Worm (Caenorhabditis elegans) whole organism, L1 larva: ENCODE measurements around the gene C45E5.1.

Experiments
- F16B12.6 ChIP-seq: fragments of 150-350 bp; optimal IDR thresholded peaks from 2 replicates; lab custom pipeline; 2014; ENCODE audit warnings: missing biosample characterization, missing genetic modification characterization
- aha-1 ChIP-seq: fragments of 150-350 bp; optimal IDR thresholded peaks from 2 replicates; lab custom pipeline; 2014; ENCODE audit warnings: missing biosample characterization, missing genetic modification characterization
- ama-1 ChIP-seq: fragments of 150-350 bp; optimal IDR thresholded peaks from 2 replicates; lab custom pipeline; 2014
- ceh-63 ChIP-seq: fragments of 200-800 bp; sonication (Bioruptor generic); optimal IDR thresholded peaks from 2 replicates; lab custom pipeline; 2018; ENCODE audit warnings: mild to moderate bottlenecking, missing genetic modification characterization, missing compliant biosample characterization
- ceh-82 ChIP-seq, 3 experiments: fragments of 150-350 bp in 1 of 3; sonication (generic microtip) in 2 of 3; optimal IDR thresholded peaks; 2 replicates each; lab custom pipeline; 2014 to 2017; ENCODE audit warnings: missing biosample characterization in 3 of 3, missing genetic modification characterization in 3 of 3
- ceh-90 ChIP-seq: sonication (generic microtip); optimal IDR thresholded peaks from 2 replicates; lab custom pipeline; 2016; ENCODE audit warnings: missing genetic modification characterization, missing compliant biosample characterization
- dsc-1 ChIP-seq: sonication (generic microtip); optimal IDR thresholded peaks from 2 replicates; lab custom pipeline; 2016; ENCODE audit warnings: mild to moderate bottlenecking, missing genetic modification characterization, missing compliant biosample characterization
- efl-1 ChIP-seq, 4 experiments: fragments of 150-350 bp; optimal IDR thresholded peaks in 3 of 4; peaks in 1 of 4; 1 replicate in 1 of 4; 2 replicates in 3 of 4; lab custom pipeline; 2014; ENCODE audit warnings: missing biosample characterization in 2 of 4, missing genetic modification characterization in 2 of 4, missing genetic modification reagents in 2 of 4
- egl-27 ChIP-seq, 2 experiments: fragments of 150-350 bp in 1 of 2; sonication (generic microtip); optimal IDR thresholded peaks; 3 replicates each; lab custom pipeline; 2017 to 2018; ENCODE audit warnings: missing biosample characterization in 2 of 2, missing genetic modification characterization in 2 of 2, missing genetic modification reagents in 2 of 2
- elt-2 ChIP-seq: sonication (generic microtip); optimal IDR thresholded peaks from 2 replicates; lab custom pipeline; 2016; ENCODE audit warnings: missing genetic modification characterization, mild to moderate bottlenecking, inconsistent platforms, missing compliant biosample characterization, missing genetic modification reagents
- elt-3 ChIP-seq, 6 experiments: fragments of 150-350 bp in 1 of 6; sonication (generic microtip); optimal IDR thresholded peaks; 2 replicates each; lab custom pipeline; 2017 to 2018; ENCODE audit warnings: missing biosample characterization in 6 of 6, missing genetic modification characterization in 6 of 6, inconsistent platforms in 1 of 6
- fkh-10 ChIP-seq: sonication (generic microtip); optimal IDR thresholded peaks from 2 replicates; lab custom pipeline; 2017; ENCODE audit warnings: missing biosample characterization, missing genetic modification reagents, missing genetic modification characterization
- fkh-4 ChIP-seq: sonication (generic microtip); optimal IDR thresholded peaks from 2 replicates; lab custom pipeline; 2016; ENCODE audit warnings: missing compliant biosample characterization, missing genetic modification characterization, borderline replicate concordance
- grh-1 ChIP-seq: fragments of 200-800 bp; sonication (Bioruptor generic); IDR thresholded peaks from 2 replicates; pipeline ENCODE4 v1.3.6; 2022; ENCODE audit warnings: missing genetic modification reagents, missing genetic modification characterization, missing compliant biosample characterization
- hpl-2 ChIP-seq: fragments of 150-350 bp; optimal IDR thresholded peaks from 2 replicates; lab custom pipeline; 2014; ENCODE audit warnings: missing biosample characterization, missing genetic modification reagents, missing genetic modification characterization
- isw-1 ChIP-seq: fragments of 200-800 bp; sonication (Bioruptor generic); IDR thresholded peaks from 2 replicates; pipeline ENCODE4 v1.3.6; 2022; ENCODE audit warnings: missing genetic modification characterization, missing compliant biosample characterization
- lin-13 ChIP-seq: fragments of 150-350 bp; optimal IDR thresholded peaks from 2 replicates; lab custom pipeline; 2014; ENCODE audit warnings: missing biosample characterization, missing genetic modification reagents, missing genetic modification characterization
- lin-14 ChIP-seq: fragments of 200-800 bp; sonication (Bioruptor generic); optimal IDR thresholded peaks from 2 replicates; lab custom pipeline; 2018; ENCODE audit warnings: mild to moderate bottlenecking, missing genetic modification characterization, moderate library complexity, missing compliant biosample characterization
- lin-15B ChIP-seq: fragments of 150-350 bp; sonication (generic microtip); optimal IDR thresholded peaks from 3 replicates; lab custom pipeline; 2014; ENCODE audit warnings: missing biosample characterization, missing genetic modification characterization
- lin-35 ChIP-seq, 2 experiments: fragments of 150-350 bp; optimal IDR thresholded peaks; 2 replicates each; lab custom pipeline; 2014; ENCODE audit warnings: missing biosample characterization in 2 of 2, missing genetic modification characterization in 2 of 2, missing genetic modification reagents in 2 of 2
- lsy-2 ChIP-seq, 2 experiments: fragments of 150-350 bp; optimal IDR thresholded peaks; 2 replicates each; lab custom pipeline; 2014; ENCODE audit warnings: missing biosample characterization in 2 of 2, missing genetic modification characterization in 2 of 2
- mdl-1 ChIP-seq, 2 experiments: fragments of 150-350 bp; optimal IDR thresholded peaks; 2 replicates each; lab custom pipeline; 2014 to 2017; ENCODE audit warnings: missing biosample characterization in 2 of 2, missing genetic modification characterization in 2 of 2, inconsistent platforms in 1 of 2
- mep-1 ChIP-seq: fragments of 150-350 bp; optimal IDR thresholded peaks from 2 replicates; lab custom pipeline; 2014; ENCODE audit warnings: missing biosample characterization, missing genetic modification characterization
- nhr-12 ChIP-seq: sonication (generic microtip); optimal IDR thresholded peaks from 2 replicates; lab custom pipeline; 2017; ENCODE audit warnings: missing biosample characterization, missing genetic modification characterization
- nhr-19 ChIP-seq: fragments of 200-800 bp; sonication (Bioruptor generic); conservative IDR thresholded peaks from 2 replicates; pipeline ENCODE4 v1.3.6; 2022; ENCODE audit warnings: missing genetic modification characterization, missing compliant biosample characterization
- nhr-20 ChIP-seq: sonication (generic microtip); optimal IDR thresholded peaks from 2 replicates; lab custom pipeline; 2016; ENCODE audit warnings: mild to moderate bottlenecking, missing genetic modification characterization, missing compliant biosample characterization
- nhr-71 ChIP-seq: sonication (generic microtip); optimal IDR thresholded peaks from 2 replicates; lab custom pipeline; 2016; ENCODE audit warnings: mild to moderate bottlenecking, missing genetic modification characterization, moderate library complexity, missing compliant biosample characterization
- nhr-76 ChIP-seq: sonication (generic microtip); optimal IDR thresholded peaks from 2 replicates; lab custom pipeline; 2017; ENCODE audit warnings: missing biosample characterization, missing genetic modification characterization
- nhr-85 ChIP-seq: sonication (generic microtip); peaks from one replicate; lab custom pipeline; 2016; ENCODE audit warnings: missing genetic modification characterization, inconsistent platforms, missing compliant biosample characterization
- nhr-90 ChIP-seq: sonication (generic microtip); optimal IDR thresholded peaks from 2 replicates; lab custom pipeline; 2016; ENCODE audit warnings: mild to moderate bottlenecking, missing genetic modification characterization, missing compliant biosample characterization; ENCODE audit not compliant: poor library complexity
- skn-1 ChIP-seq: fragments of 150-350 bp; optimal IDR thresholded peaks from 2 replicates; lab custom pipeline; 2014; ENCODE audit warnings: missing biosample characterization, missing genetic modification characterization
- sptf-1 ChIP-seq: fragments of 150-350 bp; optimal IDR thresholded peaks from 2 replicates; lab custom pipeline; 2014; ENCODE audit warnings: missing biosample characterization, missing genetic modification characterization
- sup-37 ChIP-seq: fragments of 200-800 bp; sonication (Bioruptor generic); optimal IDR thresholded peaks from 2 replicates; lab custom pipeline; 2018; ENCODE audit warnings: mild to moderate bottlenecking, missing genetic modification characterization, missing compliant biosample characterization
- swsn-7 ChIP-seq: sonication (generic microtip); optimal IDR thresholded peaks from 2 replicates; lab custom pipeline; 2016; ENCODE audit warnings: missing genetic modification characterization, missing compliant biosample characterization
- unc-130 ChIP-seq: fragments of 150-350 bp; optimal IDR thresholded peaks from 2 replicates; lab custom pipeline; 2017; ENCODE audit warnings: missing biosample characterization, missing genetic modification characterization, inconsistent platforms
- unc-62 ChIP-seq: fragments of 150-350 bp; optimal IDR thresholded peaks from 2 replicates; lab custom pipeline; 2014; ENCODE audit warnings: missing biosample characterization, missing genetic modification reagents, missing genetic modification characterization
- unc-86 ChIP-seq: sonication (generic microtip); optimal IDR thresholded peaks from 2 replicates; lab custom pipeline; 2016; ENCODE audit warnings: missing genetic modification characterization, missing compliant biosample characterization
- vab-15 ChIP-seq: sonication (generic microtip); optimal IDR thresholded peaks from 2 replicates; lab custom pipeline; 2017; ENCODE audit warnings: missing genotype, mild to moderate bottlenecking, missing genetic modification characterization, missing compliant biosample characterization
- xbp-1 ChIP-seq: sonication (generic microtip); optimal IDR thresholded peaks from 2 replicates; lab custom pipeline; 2016; ENCODE audit warnings: missing genetic modification characterization, missing compliant biosample characterization
- zip-4 ChIP-seq: fragments of 200-800 bp; sonication (Bioruptor generic); optimal IDR thresholded peaks from 2 replicates; lab custom pipeline; 2018; ENCODE audit warnings: mild to moderate bottlenecking, missing genetic modification characterization, moderate library complexity, missing compliant biosample characterization
- ztf-11 ChIP-seq, 2 experiments: sonication (generic microtip); optimal IDR thresholded peaks; 2 replicates each; lab custom pipeline; 2016 to 2017; ENCODE audit warnings: missing genetic modification characterization in 2 of 2, missing biosample characterization in 1 of 2, missing compliant biosample characterization in 1 of 2

The C45E5.1 gene

ce11 chrIV:5755922-5756321 is 11.7 kb downstream of the C45E5.1 start:
- no peak for TF ChIP-seq nhr-76 (tag; lab: Kevin White, UChicago)
- no peak for TF ChIP-seq vab-15 (tag; lab: Kevin White, UChicago)
- TF ChIP-seq dsc-1 (tag; lab: Kevin White, UChicago) = no peak
- TF ChIP-seq unc-130 (tag; lab: Kevin White, UChicago) = no peak
- TF ChIP-seq nhr-85 (tag; lab: Kevin White, UChicago) = peak; percentile 39
- TF ChIP-seq aha-1 (tag; lab: Kevin White, UChicago) = no peak
- no peak for TF ChIP-seq skn-1 (tag; lab: Kevin White, UChicago)
- no peak for TF ChIP-seq sptf-1 (tag; lab: Kevin White, UChicago)
- peak; percentile 77 for TF ChIP-seq elt-2 (tag; lab: Kevin White, UChicago)
- no peak for TF ChIP-seq egl-27 (tag; optimal IDR thresholded peaks at IDR 0.05; lab: Kevin White, UChicago)
- TF ChIP-seq lin-13 (GFP tag; lab: Kevin White, UChicago) = no peak
- TF ChIP-seq lsy-2 (tag; optimal IDR thresholded peaks at IDR 0.05; lab: Kevin White, UChicago) = no peak
- no peak for TF ChIP-seq efl-1 (optimal IDR thresholded peaks at IDR 0.05; lab: Kevin White, UChicago)
- no peak for TF ChIP-seq efl-1 (GFP tag; optimal IDR thresholded peaks at IDR 0.05 in 1 of 2; lab: Kevin White, UChicago)
- no peak for TF ChIP-seq nhr-12
- TF ChIP-seq nhr-20 (tag; lab: Kevin White, UChicago) = peak; percentile 57
- TF ChIP-seq F16B12.6 (tag; lab: Kevin White, UChicago) = no peak
- TF ChIP-seq unc-86 (tag; lab: Kevin White, UChicago) = no peak
- peak in 1 of 2 experiments; percentile 18 for TF ChIP-seq mdl-1 (tag; optimal IDR thresholded peaks at IDR 0.05; lab: Kevin White, UChicago)
- no peak for TF ChIP-seq sup-37
- TF ChIP-seq elt-3 (tag; optimal IDR thresholded peaks at IDR 0.05; lab: Kevin White, UChicago) = no peak
- no peak for TF ChIP-seq xbp-1 (tag; lab: Kevin White, UChicago)
- TF ChIP-seq hpl-2 (GFP tag; lab: Kevin White, UChicago) = no peak
- peak; percentile 36 for TF ChIP-seq nhr-71 (tag; lab: Kevin White, UChicago)
- TF ChIP-seq grh-1 (GFP tag; lab: Robert Waterston, UW) = no peak
- TF ChIP-seq nhr-90 (tag; lab: Kevin White, UChicago) = peak; percentile 34
- peak; percentile 23 for TF ChIP-seq lin-14 (GFP tag; lab: Kevin White, UChicago)
- TF ChIP-seq zip-4 (GFP tag; lab: Kevin White, UChicago) = no peak
- no peak for TF ChIP-seq fkh-10 (GFP tag; lab: Kevin White, UChicago)
- no peak for TF ChIP-seq ceh-90 (tag; lab: Kevin White, UChicago)
- TF ChIP-seq ztf-11 (tag; optimal IDR thresholded peaks at IDR 0.05; lab: Kevin White, UChicago) = no peak
- 0 out of 2 replicates have a peak, but pooled peaks have one; percentile 6 for TF ChIP-seq nhr-19 (GFP tag; lab: Robert Waterston, UW)
- no peak for TF ChIP-seq isw-1
- peak in 1 of 2 experiments; percentile 17 for TF ChIP-seq lin-35 (GFP tag; optimal IDR thresholded peaks at IDR 0.05; lab: Kevin White, UChicago)
- no peak for TF ChIP-seq lin-15B (tag; lab: Kevin White, UChicago)
- TF ChIP-seq ceh-63 (GFP tag; lab: Kevin White, UChicago) = no peak
- no peak for TF ChIP-seq mep-1 (tag; lab: Kevin White, UChicago)
- TF ChIP-seq ama-1 (lab: Kevin White, UChicago) = no peak
- TF ChIP-seq swsn-7 (tag; lab: Kevin White, UChicago) = no peak
- no peak for TF ChIP-seq fkh-4 (tag; lab: Kevin White, UChicago)
- TF ChIP-seq unc-62 (GFP tag; lab: Kevin White, UChicago) = no peak

DNA sequence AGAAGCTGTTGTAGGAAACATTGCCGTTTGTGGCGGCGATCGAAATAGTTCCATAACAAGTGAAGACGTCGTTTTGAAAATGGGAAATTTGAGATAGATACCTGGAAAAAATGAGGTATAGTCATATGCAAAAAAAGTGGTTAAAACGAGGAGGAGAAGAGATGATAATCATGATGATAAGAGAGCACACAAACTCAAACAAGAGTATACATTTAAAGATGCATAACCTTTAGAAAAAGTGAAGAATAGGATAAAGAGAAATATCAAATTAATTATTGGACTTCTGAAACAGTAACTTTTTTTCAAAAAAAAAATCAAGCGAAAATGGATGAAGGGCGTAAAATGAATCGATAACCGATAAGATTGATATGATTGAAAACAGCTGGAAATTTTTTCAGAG is 13.6 kb downstream of the C45E5.1 start, which contains the start of gene nhr-46:
Gene nhr-46 (minus strand): TSS at position 101 of the 400 bp plus-strand sequence.
- TF ChIP-seq efl-1 (optimal IDR thresholded peaks at IDR 0.05; lab: Kevin White, UChicago) (no peak), efl-1 (GFP tag; optimal IDR thresholded peaks at IDR 0.05 in 1 of 2; lab: Kevin White, UChicago) (peak in 1 of 2 experiments; percentile 22), ceh-82 (tag; optimal IDR thresholded peaks at IDR 0.05; lab: Kevin White, UChicago) (no peak), nhr-85 (tag; lab: Kevin White, UChicago) (peak; percentile 9)
